Worm (Caenorhabditis elegans) whole organism, late embryonic: ENCODE data around the gene R02D5.9.

Experiments used
- F13H6.1 ChIP-seq: sonication (generic microtip); optimal IDR thresholded peaks from 2 replicates; lab custom pipeline; 2016; ENCODE audit warnings: missing genetic modification characterization, missing compliant biosample characterization
- Y22D7AL.16 ChIP-seq: sonication (generic microtip); optimal IDR thresholded peaks from 2 replicates; lab custom pipeline; 2016; ENCODE audit warnings: missing genetic modification characterization, missing compliant biosample characterization
- ceh-48 ChIP-seq: sonication (generic microtip); optimal IDR thresholded peaks from 2 replicates; lab custom pipeline; 2016; ENCODE audit warnings: missing genetic modification characterization, inconsistent platforms, missing compliant biosample characterization
- hlh-15 ChIP-seq: sonication (generic microtip); optimal IDR thresholded peaks from 2 replicates; lab custom pipeline; 2016; ENCODE audit warnings: missing genetic modification characterization, missing compliant biosample characterization
- lim-6 ChIP-seq: sonication (generic microtip); optimal IDR thresholded peaks from 2 replicates; lab custom pipeline; 2016; ENCODE audit warnings: missing genetic modification characterization, missing compliant biosample characterization
- nfya-1 ChIP-seq: sonication (generic microtip); optimal IDR thresholded peaks from 2 replicates; lab custom pipeline; 2017; ENCODE audit warnings: missing genetic modification characterization, mild to moderate bottlenecking, missing compliant biosample characterization, antibody characterized with exemption, moderate library complexity
- pag-3 ChIP-seq: sonication (generic microtip); optimal IDR thresholded peaks from 2 replicates; lab custom pipeline; 2016; ENCODE audit warnings: missing compliant biosample characterization, missing genetic modification characterization, borderline replicate concordance
- pha-4 ChIP-seq: fragments of 150-350 bp; optimal IDR thresholded peaks from 2 replicates; lab custom pipeline; 2018; ENCODE audit warnings: missing biosample characterization, missing genetic modification reagents, missing genetic modification characterization
- pqm-1 ChIP-seq: sonication (generic microtip); optimal IDR thresholded peaks from 2 replicates; lab custom pipeline; 2016; ENCODE audit warnings: missing genetic modification characterization, missing compliant biosample characterization
- tbx-2 ChIP-seq: sonication (generic microtip); optimal IDR thresholded peaks from 2 replicates; lab custom pipeline; 2016; ENCODE audit warnings: missing genetic modification characterization, missing compliant biosample characterization
- unc-86 ChIP-seq: sonication (generic microtip); optimal IDR thresholded peaks from 2 replicates; lab custom pipeline; 2016; ENCODE audit warnings: missing genetic modification characterization, missing compliant biosample characterization

ce11 chrV:14518010-14518409, 7.1 kb upstream of the R02D5.9 start, which contains the start of gene R02D5.6:
- TF ChIP-seq F13H6.1 (no peak), pag-3 (tag; lab: Kevin White, UChicago) (no peak), lim-6 (tag; lab: Kevin White, UChicago) (no peak), pha-4 (no peak), unc-86 (tag; lab: Kevin White, UChicago) (no peak), tbx-2 (no peak), pqm-1 (no peak), hlh-15 (tag; lab: Kevin White, UChicago) (no peak), ceh-48 (tag; lab: Kevin White, UChicago) (no peak), nfya-1 (tag; lab: Kevin White, UChicago) (no peak), Y22D7AL.16 (no peak)
